Fruit fly (Drosophila melanogaster) whole organism, pupa: ENCODE measurements around the gene Sem1.

Experiments used
- CG10348 ChIP-seq: fragments of 200-800 bp; sonication (Bioruptor generic); IDR thresholded peaks from 2 replicates; pipeline ENCODE4 v1.3.6; 2022; ENCODE audit warnings: missing biosample characterization, missing genetic modification characterization
- CG12605 ChIP-seq: fragments of 200-800 bp; sonication (Bioruptor generic); IDR thresholded peaks from 2 replicates; pipeline ENCODE4 v1.3.6; 2022; ENCODE audit warnings: missing biosample characterization, missing genetic modification characterization
- CG13204 ChIP-seq: fragments of 200-800 bp; sonication (Bioruptor generic); optimal IDR thresholded peaks from 2 replicates; lab custom pipeline; 2018; ENCODE audit warnings: missing biosample characterization, mild to moderate bottlenecking, missing genetic modification characterization, moderate library complexity
- CG14655 ChIP-seq: fragments of 200-800 bp; sonication (Bioruptor generic); optimal IDR thresholded peaks from 3 replicates; lab custom pipeline; 2017; ENCODE audit warnings: mild to moderate bottlenecking, missing biosample characterization, missing genetic modification reagents, missing genetic modification characterization
- CG15710 ChIP-seq: fragments of 200-800 bp; sonication (Bioruptor generic); optimal IDR thresholded peaks from 2 replicates; lab custom pipeline; 2018; ENCODE audit warnings: missing biosample characterization, mild to moderate bottlenecking, missing genetic modification characterization, moderate library complexity
- CG17806 ChIP-seq: fragments of 200-800 bp; sonication (Bioruptor generic); optimal IDR thresholded peaks from 2 replicates; lab custom pipeline; 2018; ENCODE audit warnings: missing biosample characterization, mild to moderate bottlenecking, missing genetic modification characterization, moderate library complexity
- CG32121 ChIP-seq: fragments of 200-800 bp; sonication (Bioruptor generic); IDR thresholded peaks from 2 replicates; pipeline ENCODE4 v1.3.6; 2022; ENCODE audit warnings: missing biosample characterization, missing genetic modification characterization
- CG34367 ChIP-seq: fragments of 200-800 bp; sonication (Bioruptor generic); optimal IDR thresholded peaks from 2 replicates; lab custom pipeline; 2018; ENCODE audit warnings: missing biosample characterization, mild to moderate bottlenecking, missing genetic modification characterization
- CG4496 ChIP-seq: fragments of 200-800 bp; sonication (Bioruptor generic); IDR thresholded peaks from 3 replicates; pipeline ENCODE4 v1.3.6; 2022; ENCODE audit warnings: missing biosample characterization, missing genetic modification characterization
- CG8159 ChIP-seq: fragments of 200-800 bp; sonication (Bioruptor generic); optimal IDR thresholded peaks from 3 replicates; lab custom pipeline; 2018; ENCODE audit warnings: missing biosample characterization, mild to moderate bottlenecking, missing genetic modification characterization, moderate library complexity
- CG8301 ChIP-seq: fragments of 200-800 bp; sonication (Bioruptor generic); optimal IDR thresholded peaks from 2 replicates; lab custom pipeline; 2018; ENCODE audit warnings: missing biosample characterization, mild to moderate bottlenecking, missing genetic modification characterization
- CG9948 ChIP-seq: fragments of 200-800 bp; sonication (Bioruptor generic); optimal IDR thresholded peaks from 2 replicates; lab custom pipeline; 2018; ENCODE audit warnings: missing biosample characterization, mild to moderate bottlenecking, missing genetic modification characterization, moderate library complexity
- D1 ChIP-seq: fragments of 200-800 bp; sonication (Bioruptor generic); optimal IDR thresholded peaks from 2 replicates; lab custom pipeline; 2018; ENCODE audit warnings: missing biosample characterization, mild to moderate bottlenecking, missing genetic modification characterization, moderate library complexity
- EcR ChIP-seq: fragments of 200-800 bp; sonication (Bioruptor generic); optimal IDR thresholded peaks from 3 replicates; lab custom pipeline; 2019; ENCODE audit warnings: missing biosample characterization, missing genetic modification characterization, mild to moderate bottlenecking, moderate library complexity, missing genetic modification reagents
- Ets98B ChIP-seq: fragments of 200-800 bp; sonication (Bioruptor generic); IDR thresholded peaks from 2 replicates; pipeline ENCODE4 v1.3.6; 2022; ENCODE audit warnings: missing biosample characterization, missing genetic modification characterization
- Pif1A ChIP-seq: fragments of 200-800 bp; sonication (Bioruptor generic); optimal IDR thresholded peaks from 3 replicates; lab custom pipeline; 2016; ENCODE audit warnings: missing biosample characterization, missing genetic modification characterization
- Pif1B ChIP-seq: fragments of 200-800 bp; sonication (Bioruptor generic); optimal IDR thresholded peaks from 3 replicates; lab custom pipeline; 2016; ENCODE audit warnings: missing biosample characterization, missing genetic modification characterization
- Snoo ChIP-seq: fragments of 200-800 bp; sonication (Bioruptor generic); optimal IDR thresholded peaks from 3 replicates; lab custom pipeline; 2017; ENCODE audit warnings: missing biosample characterization, mild to moderate bottlenecking, missing genetic modification characterization, inconsistent platforms
- fd96Ca ChIP-seq: fragments of 200-800 bp; sonication (Bioruptor generic); IDR thresholded peaks from 3 replicates; pipeline ENCODE4 v1.3.6; 2022; ENCODE audit warnings: missing biosample characterization, missing genetic modification characterization
- gl ChIP-seq: fragments of 200-800 bp; sonication (Bioruptor generic); optimal IDR thresholded peaks from 2 replicates; lab custom pipeline; 2018; ENCODE audit warnings: missing biosample characterization, mild to moderate bottlenecking, missing genetic modification characterization
- rn ChIP-seq: fragments of 200-800 bp; sonication (Bioruptor generic); IDR thresholded peaks from 2 replicates; pipeline ENCODE4 v1.3.6; 2022; ENCODE audit warnings: missing biosample characterization, missing genetic modification characterization

The Sem1 gene

DNA sequence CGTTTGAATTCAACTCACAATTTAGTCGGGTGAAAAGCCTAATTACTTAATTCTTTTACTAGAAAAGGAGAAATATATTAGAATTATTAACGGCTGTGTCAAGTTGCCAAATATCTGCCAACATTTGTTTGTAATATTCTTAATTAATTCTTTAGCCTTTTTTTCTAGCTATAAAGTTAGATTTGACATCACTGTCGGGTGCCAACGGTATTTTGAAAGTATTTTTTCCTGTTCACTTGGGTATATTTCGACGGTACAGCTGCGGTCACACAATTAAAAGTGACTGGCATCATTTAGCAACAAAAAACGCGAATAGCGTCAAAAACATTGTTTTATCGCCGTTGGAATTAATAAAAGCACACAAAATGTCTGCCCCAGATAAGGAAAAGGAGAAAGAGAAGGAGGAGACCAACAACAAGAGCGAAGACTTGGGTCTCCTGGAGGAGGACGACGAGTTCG, at the start of gene Sem1:
TSS of gene Sem1 (plus strand) at position 266 of the 459 bp plus-strand sequence.
- TF ChIP-seq EcR (GFP tag; lab: Kevin White, UChicago) (no peak), fd96Ca (GFP tag; lab: Robert Waterston, UW) (no peak), Pif1B (GFP tag; lab: Kevin White, UChicago) (no peak), CG4496 (GFP tag; lab: Robert Waterston, UW) (no peak), CG14655 (GFP tag; lab: Kevin White, UChicago) (no peak), CG9948 (no peak), CG34367 (tag; lab: Kevin White, UChicago) (no peak), CG8301 (tag; lab: Kevin White, UChicago) (no peak), D1 (no peak), Snoo (tag; lab: Kevin White, UChicago) (no peak), Ets98B (GFP tag; lab: Robert Waterston, UW) (no peak), gl (no peak), rn (GFP tag; lab: Robert Waterston, UW) (no peak)

dm6 chr2L:7021382-7021781, 42.4 kb upstream of the Sem1 start, which contains the start of gene Pcp:
Gene Pcp, plus strand, starts transcription at chr2L:7021682.
- TF ChIP-seq CG8301 (tag; lab: Kevin White, UChicago) (no peak), Ets98B (GFP tag; lab: Robert Waterston, UW) (no peak), CG14655 (GFP tag; lab: Kevin White, UChicago) (no peak), CG34367 (tag; lab: Kevin White, UChicago) (no peak), Snoo (tag; lab: Kevin White, UChicago) (no peak), rn (GFP tag; lab: Robert Waterston, UW) (no peak), Pif1B (GFP tag; lab: Kevin White, UChicago) (no peak), EcR (GFP tag; lab: Kevin White, UChicago) (no peak), CG17806 (tag; lab: Kevin White, UChicago) (no peak), CG13204 (GFP tag; lab: Kevin White, UChicago) (no peak), CG9948 (no peak)

DNA sequence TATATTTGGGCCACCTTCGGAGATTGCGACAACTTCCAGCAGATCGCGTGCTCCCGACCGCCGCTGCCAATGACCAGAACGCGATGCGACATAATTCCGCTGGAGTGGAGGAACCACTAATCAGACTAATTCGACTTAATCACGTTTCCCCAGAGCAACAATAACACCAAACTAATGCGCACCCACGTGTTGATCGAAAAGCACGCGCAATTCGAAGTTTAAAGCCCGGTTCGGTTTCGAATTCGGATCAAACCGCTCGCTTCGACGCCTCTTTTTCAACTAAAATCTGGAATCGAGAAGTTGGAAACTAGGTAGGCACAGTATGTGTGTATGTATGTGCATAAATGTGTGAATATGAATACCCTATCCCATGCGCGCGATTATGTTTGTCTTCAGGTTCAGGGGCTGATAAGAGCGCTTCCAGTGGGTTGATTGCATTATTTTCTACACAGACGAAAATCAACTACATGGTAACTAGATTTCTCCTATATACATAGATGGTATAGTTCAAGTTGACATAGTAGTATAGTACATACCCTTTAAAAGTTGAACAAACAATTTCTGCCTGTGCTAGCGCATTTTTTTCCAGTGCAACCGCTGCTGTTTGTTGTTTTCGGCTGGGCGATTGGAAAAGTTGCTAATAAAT, 40.0 kb upstream of the Sem1 start, which contains the start of gene Gart:
TSS of gene Gart (minus strand) at position 285 of the 646 bp plus-strand sequence.
- no peak for TF ChIP-seq CG10348
- TF ChIP-seq CG4496 (GFP tag; lab: Robert Waterston, UW): peak; percentile 61; the same call in 1 of the 3 replicates
- TF ChIP-seq Ets98B (GFP tag; lab: Robert Waterston, UW): peak; percentile 40
- peak; percentile 19; the same call in 1 of the 2 replicates for TF ChIP-seq CG32121
- no peak for TF ChIP-seq gl
- TF ChIP-seq CG17806 (tag; lab: Kevin White, UChicago): peak; percentile 3
- TF ChIP-seq CG34367 (tag; lab: Kevin White, UChicago): peak; percentile 52
- peak; percentile 73 for TF ChIP-seq Pif1A
- no peak for TF ChIP-seq CG8159 (tag; lab: Kevin White, UChicago)
- TF ChIP-seq rn (GFP tag; lab: Robert Waterston, UW): no peak
- TF ChIP-seq CG15710 (tag; lab: Kevin White, UChicago): peak; percentile 44
- TF ChIP-seq CG12605 (GFP tag; lab: Robert Waterston, UW): peak; percentile 56
- peak; percentile 30 for TF ChIP-seq CG9948
- peak; percentile 81 for TF ChIP-seq Snoo (tag; lab: Kevin White, UChicago)
- TF ChIP-seq Pif1B (GFP tag; lab: Kevin White, UChicago): peak; percentile 72
- peak; percentile 60 for TF ChIP-seq EcR (GFP tag; lab: Kevin White, UChicago)
- TF ChIP-seq, all 21 proteins: peak for 12

DNA sequence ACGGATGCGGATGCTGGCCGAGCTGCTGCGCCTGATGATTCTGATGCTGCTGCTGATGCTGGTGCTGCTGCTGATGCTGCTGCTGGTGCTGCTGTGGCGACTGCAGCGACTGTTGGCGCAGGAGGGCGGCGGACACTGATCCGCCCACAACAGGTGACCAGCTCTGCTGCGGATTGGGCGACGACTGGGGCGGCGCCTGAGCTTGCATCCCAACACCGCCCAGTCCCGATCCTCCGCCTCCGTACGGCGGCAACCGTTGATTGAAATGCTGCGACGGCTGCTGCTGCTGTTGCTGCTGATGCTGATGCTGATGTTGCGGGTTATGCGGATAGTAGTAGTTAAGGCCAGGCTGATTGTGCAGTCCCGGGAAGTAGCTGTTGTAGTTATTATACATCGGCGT, 38.5 kb upstream of the Sem1 start:
- TF ChIP-seq CG8159 (tag; lab: Kevin White, UChicago) (no peak), CG10348 (no peak), Pif1B (GFP tag; lab: Kevin White, UChicago) (no peak), CG8301 (tag; lab: Kevin White, UChicago) (no peak), Ets98B (GFP tag; lab: Robert Waterston, UW) (no peak), CG32121 (no peak), CG9948 (no peak), CG12605 (GFP tag; lab: Robert Waterston, UW) (no peak), CG4496 (GFP tag; lab: Robert Waterston, UW) (no peak), Pif1A (no peak)

dm6 chr2L:7026308-7026707, 37.5 kb upstream of the Sem1 start:
- TF ChIP-seq EcR (GFP tag; lab: Kevin White, UChicago) (no peak), CG13204 (GFP tag; lab: Kevin White, UChicago) (no peak), Ets98B (GFP tag; lab: Robert Waterston, UW) (no peak), CG8159 (tag; lab: Kevin White, UChicago) (no peak)
